Worm (Caenorhabditis elegans) whole organism, L1 larva: ENCODE data around the gene dpf-1.

Source experiments
- C04F5.9 ChIP-seq: sonication (generic microtip); optimal IDR thresholded peaks from 2 replicates; lab custom pipeline; 2016; ENCODE audit warnings: missing genetic modification characterization, missing compliant biosample characterization
- C16A3.4 ChIP-seq: fragments of 150-350 bp; optimal IDR thresholded peaks from 2 replicates; lab custom pipeline; 2014; ENCODE audit warnings: missing biosample characterization, missing genetic modification characterization
- C34B4.2 ChIP-seq: sonication (generic microtip); optimal IDR thresholded peaks from 2 replicates; lab custom pipeline; 2017; ENCODE audit warnings: mild to moderate bottlenecking, missing genetic modification characterization, missing compliant biosample characterization
- F16B12.6 ChIP-seq: fragments of 150-350 bp; optimal IDR thresholded peaks from 2 replicates; lab custom pipeline; 2014; ENCODE audit warnings: missing biosample characterization, missing genetic modification characterization
- alr-1 ChIP-seq: fragments of 200-800 bp; sonication (Bioruptor generic); optimal IDR thresholded peaks from 2 replicates; lab custom pipeline; 2018; ENCODE audit warnings: borderline replicate concordance, mild to moderate bottlenecking, missing genetic modification characterization, missing compliant biosample characterization
- ama-1 ChIP-seq: fragments of 150-350 bp; optimal IDR thresholded peaks from 2 replicates; lab custom pipeline; 2014
- blmp-1 ChIP-seq: fragments of 150-350 bp; optimal IDR thresholded peaks from 2 replicates; lab custom pipeline; 2014; ENCODE audit warnings: missing biosample characterization, missing genetic modification characterization
- ceh-63 ChIP-seq: fragments of 200-800 bp; sonication (Bioruptor generic); optimal IDR thresholded peaks from 2 replicates; lab custom pipeline; 2018; ENCODE audit warnings: mild to moderate bottlenecking, missing genetic modification characterization, missing compliant biosample characterization
- ceh-8 ChIP-seq: fragments of 200-800 bp; sonication (Bioruptor generic); optimal IDR thresholded peaks from 2 replicates; lab custom pipeline; 2018; ENCODE audit warnings: mild to moderate bottlenecking, missing genetic modification characterization, moderate library complexity, missing compliant biosample characterization
- ceh-82 ChIP-seq, 3 experiments: fragments of 150-350 bp in 1 of 3; sonication (generic microtip) in 2 of 3; optimal IDR thresholded peaks; 2 replicates each; lab custom pipeline; 2014 to 2017; ENCODE audit warnings: missing biosample characterization in 3 of 3, missing genetic modification characterization in 3 of 3
- ceh-88 ChIP-seq: fragments of 200-800 bp; sonication (Bioruptor generic); IDR thresholded peaks from 2 replicates; pipeline ENCODE4 v1.3.6; 2022; ENCODE audit warnings: missing genetic modification characterization, missing compliant biosample characterization
- dpl-1 ChIP-seq, 3 experiments: fragments of 150-350 bp in 2 of 3; sonication (generic microtip) in 1 of 3; optimal IDR thresholded peaks; 2 replicates each; lab custom pipeline; 2014 to 2017; ENCODE audit warnings: missing biosample characterization in 3 of 3, missing genetic modification characterization in 3 of 3, missing genetic modification reagents in 3 of 3
- dsc-1 ChIP-seq: sonication (generic microtip); optimal IDR thresholded peaks from 2 replicates; lab custom pipeline; 2016; ENCODE audit warnings: mild to moderate bottlenecking, missing genetic modification characterization, missing compliant biosample characterization
- efl-1 ChIP-seq, 4 experiments: fragments of 150-350 bp; optimal IDR thresholded peaks in 3 of 4; peaks in 1 of 4; 1 replicate in 1 of 4; 2 replicates in 3 of 4; lab custom pipeline; 2014; ENCODE audit warnings: missing biosample characterization in 2 of 4, missing genetic modification characterization in 2 of 4, missing genetic modification reagents in 2 of 4
- efl-3 ChIP-seq: fragments of 200-800 bp; sonication (Bioruptor generic); optimal IDR thresholded peaks from 2 replicates; lab custom pipeline; 2018; ENCODE audit warnings: mild to moderate bottlenecking, missing genetic modification characterization, missing compliant biosample characterization
- egl-13 ChIP-seq: sonication (generic microtip); optimal IDR thresholded peaks from 2 replicates; lab custom pipeline; 2016; ENCODE audit warnings: missing genotype, missing genetic modification reagents, missing genetic modification characterization, missing compliant biosample characterization
- egl-27 ChIP-seq, 2 experiments: fragments of 150-350 bp in 1 of 2; sonication (generic microtip); optimal IDR thresholded peaks; 3 replicates each; lab custom pipeline; 2017 to 2018; ENCODE audit warnings: missing biosample characterization in 2 of 2, missing genetic modification characterization in 2 of 2, missing genetic modification reagents in 2 of 2
- elt-2 ChIP-seq: sonication (generic microtip); optimal IDR thresholded peaks from 2 replicates; lab custom pipeline; 2016; ENCODE audit warnings: missing genetic modification characterization, mild to moderate bottlenecking, inconsistent platforms, missing compliant biosample characterization, missing genetic modification reagents
- fkh-10 ChIP-seq: sonication (generic microtip); optimal IDR thresholded peaks from 2 replicates; lab custom pipeline; 2017; ENCODE audit warnings: missing biosample characterization, missing genetic modification reagents, missing genetic modification characterization
- fkh-8 ChIP-seq: sonication (generic microtip); optimal IDR thresholded peaks from 2 replicates; lab custom pipeline; 2016; ENCODE audit warnings: mild to moderate bottlenecking, missing genetic modification characterization, missing compliant biosample characterization
- hlh-17 ChIP-seq: fragments of 200-800 bp; sonication (Bioruptor generic); optimal IDR thresholded peaks from 2 replicates; lab custom pipeline; 2018; ENCODE audit warnings: missing genetic modification characterization, mild to moderate bottlenecking, missing compliant biosample characterization, moderate library complexity, borderline replicate concordance
- hlh-4 ChIP-seq: sonication (generic microtip); optimal IDR thresholded peaks from 2 replicates; lab custom pipeline; 2016; ENCODE audit warnings: mild to moderate bottlenecking, missing genetic modification characterization, missing compliant biosample characterization
- hpl-2 ChIP-seq: fragments of 150-350 bp; optimal IDR thresholded peaks from 2 replicates; lab custom pipeline; 2014; ENCODE audit warnings: missing biosample characterization, missing genetic modification reagents, missing genetic modification characterization
- isw-1 ChIP-seq: fragments of 200-800 bp; sonication (Bioruptor generic); IDR thresholded peaks from 2 replicates; pipeline ENCODE4 v1.3.6; 2022; ENCODE audit warnings: missing genetic modification characterization, missing compliant biosample characterization
- jun-1 ChIP-seq: fragments of 150-350 bp; optimal IDR thresholded peaks from 2 replicates; lab custom pipeline; 2014; ENCODE audit warnings: missing biosample characterization, missing genetic modification reagents, missing genetic modification characterization
- lin-15B ChIP-seq: fragments of 150-350 bp; sonication (generic microtip); optimal IDR thresholded peaks from 3 replicates; lab custom pipeline; 2014; ENCODE audit warnings: missing biosample characterization, missing genetic modification characterization
- lin-35 ChIP-seq, 2 experiments: fragments of 150-350 bp; optimal IDR thresholded peaks; 2 replicates each; lab custom pipeline; 2014; ENCODE audit warnings: missing biosample characterization in 2 of 2, missing genetic modification characterization in 2 of 2, missing genetic modification reagents in 2 of 2
- lin-39 ChIP-seq: fragments of 150-350 bp; optimal IDR thresholded peaks from 2 replicates; lab custom pipeline; 2014; ENCODE audit warnings: missing biosample characterization, missing genetic modification reagents, missing genetic modification characterization
- lir-3 ChIP-seq: sonication (generic microtip); optimal IDR thresholded peaks from 2 replicates; lab custom pipeline; 2016; ENCODE audit warnings: mild to moderate bottlenecking, missing genetic modification characterization, moderate library complexity, missing compliant biosample characterization; ENCODE audit not compliant: poor library complexity
- mdl-1 ChIP-seq, 2 experiments: fragments of 150-350 bp; optimal IDR thresholded peaks; 2 replicates each; lab custom pipeline; 2014 to 2017; ENCODE audit warnings: missing biosample characterization in 2 of 2, missing genetic modification characterization in 2 of 2, inconsistent platforms in 1 of 2
- nhr-11 ChIP-seq: fragments of 150-350 bp; optimal IDR thresholded peaks from 2 replicates; lab custom pipeline; 2014; ENCODE audit warnings: missing biosample characterization, missing genetic modification characterization
- nhr-19 ChIP-seq: fragments of 200-800 bp; sonication (Bioruptor generic); conservative IDR thresholded peaks from 2 replicates; pipeline ENCODE4 v1.3.6; 2022; ENCODE audit warnings: missing genetic modification characterization, missing compliant biosample characterization
- nhr-237 ChIP-seq: fragments of 150-350 bp; optimal IDR thresholded peaks from 2 replicates; lab custom pipeline; 2014; ENCODE audit warnings: missing biosample characterization, missing genetic modification characterization
- nhr-71 ChIP-seq: sonication (generic microtip); optimal IDR thresholded peaks from 2 replicates; lab custom pipeline; 2016; ENCODE audit warnings: mild to moderate bottlenecking, missing genetic modification characterization, moderate library complexity, missing compliant biosample characterization
- nhr-77 ChIP-seq: fragments of 150-350 bp; optimal IDR thresholded peaks from 2 replicates; lab custom pipeline; 2014; ENCODE audit warnings: missing biosample characterization, missing genetic modification characterization
- nhr-84 ChIP-seq: sonication (generic microtip); optimal IDR thresholded peaks from 2 replicates; lab custom pipeline; 2017; ENCODE audit warnings: missing biosample characterization, missing genetic modification characterization
- nhr-85 ChIP-seq: sonication (generic microtip); peaks from one replicate; lab custom pipeline; 2016; ENCODE audit warnings: missing genetic modification characterization, inconsistent platforms, missing compliant biosample characterization
- pqm-1 ChIP-seq: sonication (generic microtip); optimal IDR thresholded peaks from 3 replicates; lab custom pipeline; 2017; ENCODE audit warnings: missing biosample characterization, missing genetic modification characterization
- snpc-4 ChIP-seq: fragments of 150-350 bp; optimal IDR thresholded peaks from 2 replicates; lab custom pipeline; 2014; ENCODE audit warnings: missing biosample characterization, missing genetic modification characterization
- snu-23 ChIP-seq: sonication (generic microtip); optimal IDR thresholded peaks from 2 replicates; lab custom pipeline; 2016; ENCODE audit warnings: missing genetic modification characterization, missing compliant biosample characterization
- sox-4 ChIP-seq: sonication (generic microtip); optimal IDR thresholded peaks from 2 replicates; lab custom pipeline; 2016; ENCODE audit warnings: missing genetic modification characterization, missing compliant biosample characterization
- sup-37 ChIP-seq: fragments of 200-800 bp; sonication (Bioruptor generic); optimal IDR thresholded peaks from 2 replicates; lab custom pipeline; 2018; ENCODE audit warnings: mild to moderate bottlenecking, missing genetic modification characterization, missing compliant biosample characterization
- tbx-2 ChIP-seq: sonication (generic microtip); optimal IDR thresholded peaks from 2 replicates; lab custom pipeline; 2016; ENCODE audit warnings: missing genetic modification characterization, missing compliant biosample characterization
- tlp-1 ChIP-seq: fragments of 150-350 bp; optimal IDR thresholded peaks from 2 replicates; lab custom pipeline; 2014; ENCODE audit warnings: missing biosample characterization, missing genetic modification characterization
- unc-130 ChIP-seq: fragments of 150-350 bp; optimal IDR thresholded peaks from 2 replicates; lab custom pipeline; 2017; ENCODE audit warnings: missing biosample characterization, missing genetic modification characterization, inconsistent platforms
- unc-62 ChIP-seq: fragments of 150-350 bp; optimal IDR thresholded peaks from 2 replicates; lab custom pipeline; 2014; ENCODE audit warnings: missing biosample characterization, missing genetic modification reagents, missing genetic modification characterization
- unc-86 ChIP-seq: sonication (generic microtip); optimal IDR thresholded peaks from 2 replicates; lab custom pipeline; 2016; ENCODE audit warnings: missing genetic modification characterization, missing compliant biosample characterization
- unc-98 ChIP-seq: fragments of 200-800 bp; sonication (Bioruptor generic); IDR thresholded peaks from 2 replicates; pipeline ENCODE4 v1.3.6; 2022; ENCODE audit warnings: missing genetic modification characterization, missing compliant biosample characterization
- zip-4 ChIP-seq: fragments of 200-800 bp; sonication (Bioruptor generic); optimal IDR thresholded peaks from 2 replicates; lab custom pipeline; 2018; ENCODE audit warnings: mild to moderate bottlenecking, missing genetic modification characterization, moderate library complexity, missing compliant biosample characterization
- ztf-11 ChIP-seq, 2 experiments: sonication (generic microtip); optimal IDR thresholded peaks; 2 replicates each; lab custom pipeline; 2016 to 2017; ENCODE audit warnings: missing genetic modification characterization in 2 of 2, missing biosample characterization in 1 of 2, missing compliant biosample characterization in 1 of 2
- ztf-4 ChIP-seq: fragments of 150-350 bp; optimal IDR thresholded peaks from 2 replicates; lab custom pipeline; 2014; ENCODE audit warnings: missing biosample characterization, missing genetic modification characterization

dpf-1 gene

DNA sequence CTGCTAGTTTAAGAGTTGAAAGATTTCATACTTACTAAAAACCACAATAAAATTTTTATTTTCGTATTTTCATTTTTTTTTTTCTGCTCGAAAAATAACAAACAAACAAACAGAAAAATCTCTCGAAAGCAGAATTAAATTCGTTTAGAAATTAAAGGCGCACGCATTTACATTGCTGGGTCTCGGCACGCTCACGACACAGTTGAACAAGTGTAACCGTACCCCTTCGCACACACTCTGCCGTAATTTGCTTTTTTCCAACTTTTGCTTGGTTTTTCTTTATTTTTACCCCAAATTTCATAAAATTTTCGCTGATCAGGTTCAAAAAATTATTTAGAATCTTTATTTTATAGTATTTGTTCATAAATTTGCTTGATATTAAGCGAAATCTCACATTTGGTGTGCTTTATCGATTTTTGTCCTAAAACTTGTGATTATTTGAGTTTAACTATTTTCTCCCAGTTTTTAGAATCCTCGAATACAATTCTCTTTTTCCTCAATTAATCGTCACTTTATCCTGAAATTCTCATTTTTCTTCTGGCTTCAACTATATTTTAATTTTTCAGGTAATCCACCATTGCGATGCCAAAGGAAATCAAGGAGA is 40.6 kb downstream of the dpf-1 start, which contains the start of gene rpl-38 (continued):
- peak; percentile 88 to 89 for TF ChIP-seq efl-1 (optimal IDR thresholded peaks at IDR 0.05; lab: Kevin White, UChicago)
- peak; percentile 81 to 98 for TF ChIP-seq efl-1 (GFP tag; optimal IDR thresholded peaks at IDR 0.05 in 1 of 2; lab: Kevin White, UChicago)
- TF ChIP-seq hlh-4 (tag; lab: Kevin White, UChicago), result no peak
- TF ChIP-seq ztf-4 (tag; lab: Kevin White, UChicago), result peak; percentile 50
- peak; percentile 82 to 92 (median 82) for TF ChIP-seq ceh-82 (tag; optimal IDR thresholded peaks at IDR 0.05; lab: Kevin White, UChicago)
- TF ChIP-seq dsc-1 (tag; lab: Kevin White, UChicago), result peak; percentile 76
- peak; percentile 83 to 89 for TF ChIP-seq lin-35 (GFP tag; optimal IDR thresholded peaks at IDR 0.05; lab: Kevin White, UChicago)
- no peak for TF ChIP-seq ceh-8 (GFP tag; lab: Kevin White, UChicago)
- no peak for TF ChIP-seq pqm-1
- peak; percentile 35 for TF ChIP-seq hpl-2 (GFP tag; lab: Kevin White, UChicago)
- peak; percentile 86 for TF ChIP-seq nhr-19 (GFP tag; lab: Robert Waterston, UW)
- peak; percentile 29 for TF ChIP-seq sup-37 (GFP tag; lab: Kevin White, UChicago)
- peak; percentile 78 for TF ChIP-seq unc-86 (tag; lab: Kevin White, UChicago)
- peak; percentile 36 for TF ChIP-seq zip-4
- TF ChIP-seq ztf-11 (tag; optimal IDR thresholded peaks at IDR 0.05; lab: Kevin White, UChicago), result peak in 1 of 2 experiments; percentile 18
- TF ChIP-seq efl-3 (GFP tag; lab: Kevin White, UChicago), result no peak
- TF ChIP-seq fkh-8 (tag; lab: Kevin White, UChicago), result peak; percentile 68
- TF ChIP-seq nhr-77 (tag; lab: Kevin White, UChicago), result peak; percentile 62
- no peak for TF ChIP-seq tlp-1
- peak; percentile 35 for TF ChIP-seq fkh-10
- TF ChIP-seq dpl-1 (GFP tag; optimal IDR thresholded peaks at IDR 0.05; lab: Kevin White, UChicago), result peak; percentile 73 to 84 (median 82)
- TF ChIP-seq tbx-2, result peak; percentile 79
- TF ChIP-seq C04F5.9, result peak; percentile 47
- TF ChIP-seq unc-98 (GFP tag; lab: Robert Waterston, UW), result no peak
- TF ChIP-seq ama-1 (lab: Kevin White, UChicago), result no peak
- peak; percentile 67 for TF ChIP-seq elt-2 (tag; lab: Kevin White, UChicago)
- TF ChIP-seq nhr-71 (tag; lab: Kevin White, UChicago), result peak; percentile 90
- no peak for TF ChIP-seq ceh-88
- peak; percentile 76 for TF ChIP-seq jun-1 (tag; lab: Kevin White, UChicago)
- no peak for TF ChIP-seq blmp-1 (tag; lab: Kevin White, UChicago)
- TF ChIP-seq C34B4.2 (tag; lab: Kevin White, UChicago), result no peak
- no peak for TF ChIP-seq unc-62 (GFP tag; lab: Kevin White, UChicago)
- TF ChIP-seq egl-13 (tag; lab: Kevin White, UChicago), result peak; percentile 40
- TF ChIP-seq sox-4 (tag; lab: Kevin White, UChicago), result no peak
- peak; percentile 86 for TF ChIP-seq isw-1
- peak; percentile 7 for TF ChIP-seq nhr-237
- TF ChIP-seq snu-23 (GFP tag; lab: Kevin White, UChicago), result peak; percentile 92
- TF ChIP-seq mdl-1 (tag; optimal IDR thresholded peaks at IDR 0.05; lab: Kevin White, UChicago), result peak in 1 of 2 experiments; percentile 66
- TF ChIP-seq nhr-85 (tag; lab: Kevin White, UChicago), result peak; percentile 91
- peak; percentile 69 for TF ChIP-seq snpc-4 (tag; lab: Kevin White, UChicago)
- TF ChIP-seq unc-130 (tag; lab: Kevin White, UChicago), result peak; percentile 90
- no peak for TF ChIP-seq egl-27 (tag; optimal IDR thresholded peaks at IDR 0.05; lab: Kevin White, UChicago)
- no peak for TF ChIP-seq hlh-17
- TF ChIP-seq lin-15B (tag; lab: Kevin White, UChicago), result no peak
- peak; percentile 50 for TF ChIP-seq F16B12.6 (tag; lab: Kevin White, UChicago)
- no peak for TF ChIP-seq alr-1 (tag; lab: Kevin White, UChicago)
- TF ChIP-seq nhr-84, result no peak
- TF ChIP-seq lir-3 (tag; lab: Kevin White, UChicago), result no peak
- peak; percentile 94 for TF ChIP-seq C16A3.4 (tag; lab: Kevin White, UChicago)
- TF ChIP-seq nhr-11 (tag; lab: Kevin White, UChicago), result peak; percentile 42
- TF ChIP-seq ceh-63 (GFP tag; lab: Kevin White, UChicago), result no peak
- peak; percentile 79 for TF ChIP-seq lin-39 (tag; lab: Kevin White, UChicago)
